Worm (Caenorhabditis elegans) whole organism, young adult: ENCODE results near the gene C07G1.15.

ENCODE experiments used
- B0261.1 ChIP-seq: sonication (generic microtip); optimal IDR thresholded peaks from 2 replicates; lab custom pipeline; 2016; ENCODE audit warnings: mild to moderate bottlenecking, missing genetic modification characterization, moderate library complexity, missing compliant biosample characterization
- D2030.7 ChIP-seq: fragments of 200-800 bp; sonication (Bioruptor generic); IDR thresholded peaks from 2 replicates; pipeline ENCODE4 v1.3.6; 2022; ENCODE audit warnings: missing genetic modification reagents, missing genetic modification characterization, missing compliant biosample characterization
- F22D6.2 ChIP-seq: sonication (generic microtip); optimal IDR thresholded peaks from 2 replicates; lab custom pipeline; 2016; ENCODE audit warnings: mild to moderate bottlenecking, missing genetic modification characterization, missing compliant biosample characterization
- F23B12.7 ChIP-seq: sonication (generic microtip); optimal IDR thresholded peaks from 2 replicates; lab custom pipeline; 2017; ENCODE audit warnings: missing genetic modification characterization, mild to moderate bottlenecking, missing compliant biosample characterization, antibody characterized with exemption, moderate library complexity; ENCODE audit not compliant: insufficient read depth
- F33H1.4 ChIP-seq: fragments of 200-800 bp; sonication (Bioruptor generic); IDR thresholded peaks from 2 replicates; pipeline ENCODE4 v1.3.6; 2022; ENCODE audit warnings: missing genetic modification reagents, missing genetic modification characterization, missing compliant biosample characterization
- F37B4.10 ChIP-seq: fragments of 200-800 bp; sonication (Bioruptor generic); IDR thresholded peaks from 2 replicates; pipeline ENCODE4 v1.3.6; 2022; ENCODE audit warnings: missing genetic modification characterization, missing compliant biosample characterization
- F39B2.1 ChIP-seq: fragments of 200-800 bp; sonication (Bioruptor generic); IDR thresholded peaks from 2 replicates; pipeline ENCODE4 v1.3.6; 2022; ENCODE audit warnings: missing genetic modification reagents, missing genetic modification characterization, missing compliant biosample characterization
- F49E8.2 ChIP-seq: sonication (generic microtip); optimal IDR thresholded peaks from 3 replicates; lab custom pipeline; 2017; ENCODE audit warnings: missing genetic modification characterization, mild to moderate bottlenecking, missing compliant biosample characterization, antibody characterized with exemption, moderate library complexity; ENCODE audit not compliant: insufficient read depth
- F55B11.4 ChIP-seq: sonication (generic microtip); optimal IDR thresholded peaks from 2 replicates; lab custom pipeline; 2016; ENCODE audit warnings: missing compliant biosample characterization, missing genetic modification characterization, borderline replicate concordance; ENCODE audit not compliant: insufficient read depth
- F57C9.4 ChIP-seq: sonication (generic microtip); optimal IDR thresholded peaks from 2 replicates; lab custom pipeline; 2017; ENCODE audit warnings: mild to moderate bottlenecking, missing genetic modification characterization, missing compliant biosample characterization
- K12H6.12 ChIP-seq: fragments of 200-800 bp; sonication (Bioruptor generic); optimal IDR thresholded peaks from 2 replicates; lab custom pipeline; 2018; ENCODE audit warnings: mild to moderate bottlenecking, missing genetic modification characterization, missing compliant biosample characterization
- T07F8.4 ChIP-seq: sonication (generic microtip); optimal IDR thresholded peaks from 2 replicates; lab custom pipeline; 2016; ENCODE audit warnings: mild to moderate bottlenecking, missing genetic modification characterization, moderate library complexity, missing compliant biosample characterization
- Y53F4B.3 ChIP-seq: fragments of 200-800 bp; sonication (Bioruptor generic); IDR thresholded peaks from 2 replicates; pipeline ENCODE4 v1.3.6; 2022; ENCODE audit warnings: missing genetic modification reagents, missing genetic modification characterization, missing compliant biosample characterization
- Y53G8AR.9 ChIP-seq: fragments of 200-800 bp; sonication (Bioruptor generic); conservative IDR thresholded peaks from 2 replicates; pipeline ENCODE4 v1.3.6; 2022; ENCODE audit warnings: missing genetic modification reagents, missing genetic modification characterization, missing compliant biosample characterization
- Y56A3A.18 ChIP-seq: fragments of 200-800 bp; sonication (Bioruptor generic); IDR thresholded peaks from 2 replicates; pipeline ENCODE4 v1.3.6; 2022; ENCODE audit warnings: missing genetic modification reagents, missing genetic modification characterization, missing compliant biosample characterization
- akir-1 ChIP-seq: fragments of 200-800 bp; sonication (Bioruptor generic); optimal IDR thresholded peaks from 2 replicates; lab custom pipeline; 2018; ENCODE audit warnings: mild to moderate bottlenecking, missing genetic modification characterization, moderate library complexity, missing compliant biosample characterization
- attf-6 ChIP-seq: fragments of 200-800 bp; sonication (Bioruptor generic); IDR thresholded peaks from 2 replicates; pipeline ENCODE4 v1.3.6; 2022; ENCODE audit warnings: missing genetic modification reagents, missing genetic modification characterization, missing compliant biosample characterization
- bed-1 ChIP-seq: fragments of 200-800 bp; sonication (Bioruptor generic); IDR thresholded peaks from 2 replicates; pipeline ENCODE4 v1.3.6; 2022; ENCODE audit warnings: missing genetic modification reagents, missing genetic modification characterization, missing compliant biosample characterization
- bed-2 ChIP-seq: fragments of 200-800 bp; sonication (Bioruptor generic); IDR thresholded peaks from 2 replicates; pipeline ENCODE4 v1.3.6; 2022; ENCODE audit warnings: missing genetic modification reagents, missing genetic modification characterization, missing compliant biosample characterization
- cebp-2 ChIP-seq: fragments of 200-800 bp; sonication (Bioruptor generic); IDR thresholded peaks from 2 replicates; pipeline ENCODE4 v1.3.6; 2022; ENCODE audit warnings: missing genetic modification characterization, missing compliant biosample characterization
- ceh-100 ChIP-seq: fragments of 200-800 bp; sonication (Bioruptor generic); IDR thresholded peaks from 2 replicates; pipeline ENCODE4 v1.3.6; 2022; ENCODE audit warnings: missing genetic modification reagents, missing genetic modification characterization, missing compliant biosample characterization
- ceh-27 ChIP-seq: fragments of 200-800 bp; sonication (Bioruptor generic); optimal IDR thresholded peaks from 2 replicates; lab custom pipeline; 2018; ENCODE audit warnings: mild to moderate bottlenecking, missing genetic modification characterization, moderate library complexity, missing compliant biosample characterization
- ceh-58 ChIP-seq: fragments of 200-800 bp; sonication (Bioruptor generic); IDR thresholded peaks from 2 replicates; pipeline ENCODE4 v1.3.6; 2022; ENCODE audit warnings: missing genetic modification characterization, missing compliant biosample characterization
- die-1 ChIP-seq: sonication (generic microtip); optimal IDR thresholded peaks from 2 replicates; lab custom pipeline; 2016; ENCODE audit warnings: missing genotype, mild to moderate bottlenecking, missing genetic modification characterization, missing compliant biosample characterization
- egl-44 ChIP-seq: fragments of 200-800 bp; sonication (Bioruptor generic); IDR thresholded peaks from 2 replicates; pipeline ENCODE4 v1.3.6; 2022; ENCODE audit warnings: missing genetic modification reagents, missing genetic modification characterization, missing compliant biosample characterization
- fkh-3 ChIP-seq: sonication (generic microtip); optimal IDR thresholded peaks from 2 replicates; lab custom pipeline; 2016; ENCODE audit warnings: mild to moderate bottlenecking, missing genetic modification characterization, missing compliant biosample characterization
- hmg-1.2 ChIP-seq: fragments of 200-800 bp; sonication (Bioruptor generic); IDR thresholded peaks from 2 replicates; pipeline ENCODE4 v1.3.6; 2022; ENCODE audit warnings: missing genetic modification reagents, missing genetic modification characterization, missing compliant biosample characterization
- hrde-1 ChIP-seq: sonication (generic microtip); optimal IDR thresholded peaks from 2 replicates; lab custom pipeline; 2016; ENCODE audit warnings: missing genetic modification characterization, mild to moderate bottlenecking, missing compliant biosample characterization, moderate library complexity, missing genotype, missing genetic modification reagents, borderline replicate concordance
- hsf-1 ChIP-seq: fragments of 200-800 bp; sonication (Bioruptor generic); IDR thresholded peaks from 2 replicates; pipeline ENCODE4 v1.3.6; 2022; ENCODE audit warnings: missing genetic modification reagents, missing genetic modification characterization, missing compliant biosample characterization
- let-526 ChIP-seq: fragments of 200-800 bp; sonication (Bioruptor generic); IDR thresholded peaks from 2 replicates; pipeline ENCODE4 v1.3.6; 2022; ENCODE audit warnings: missing genetic modification reagents, missing genetic modification characterization, missing compliant biosample characterization
- let-607 ChIP-seq, 2 experiments: fragments of 200-800 bp in 1 of 2; sonication (Bioruptor generic) in 1 of 2; sonication (generic microtip) in 1 of 2; optimal IDR thresholded peaks; 2 replicates each; lab custom pipeline; 2016 to 2018; ENCODE audit warnings: mild to moderate bottlenecking in 2 of 2, missing compliant biosample characterization in 2 of 2, missing genetic modification characterization in 2 of 2, moderate library complexity in 2 of 2, missing genotype in 1 of 2
- lin-35 ChIP-seq, 3 experiments: fragments of 150-350 bp in 2 of 3; sonication (generic microtip) in 1 of 3; optimal IDR thresholded peaks; 2 replicates each; lab custom pipeline; 2014 to 2018; ENCODE audit warnings: missing biosample characterization in 3 of 3, missing genetic modification characterization in 3 of 3, missing genetic modification reagents in 3 of 3
- lin-40 ChIP-seq: sonication (generic microtip); optimal IDR thresholded peaks from 2 replicates; lab custom pipeline; 2016; ENCODE audit warnings: missing genetic modification characterization, mild to moderate bottlenecking, missing compliant biosample characterization, missing genotype, missing genetic modification reagents
- lsl-1 ChIP-seq: fragments of 200-800 bp; sonication (Bioruptor generic); optimal IDR thresholded peaks from 2 replicates; lab custom pipeline; 2018; ENCODE audit warnings: mild to moderate bottlenecking, missing genetic modification characterization, moderate library complexity, missing compliant biosample characterization
- madf-8 ChIP-seq: fragments of 200-800 bp; sonication (Bioruptor generic); conservative IDR thresholded peaks from 2 replicates; pipeline ENCODE4 v1.3.6; 2022; ENCODE audit warnings: missing genetic modification reagents, missing genetic modification characterization, missing compliant biosample characterization
- nhr-120 ChIP-seq: fragments of 200-800 bp; sonication (Bioruptor generic); IDR thresholded peaks from 2 replicates; pipeline ENCODE4 v1.3.6; 2022; ENCODE audit warnings: missing genetic modification characterization, missing compliant biosample characterization
- nhr-27 ChIP-seq: fragments of 200-800 bp; sonication (Bioruptor generic); optimal IDR thresholded peaks from 2 replicates; lab custom pipeline; 2018; ENCODE audit warnings: mild to moderate bottlenecking, missing genetic modification characterization, moderate library complexity, missing compliant biosample characterization
- rpc-1 ChIP-seq, 2 experiments: fragments of 150-350 bp in 1 of 2; sonication (generic microtip) in 1 of 2; optimal IDR thresholded peaks; 2 replicates each; lab custom pipeline; 2014 to 2018; ENCODE audit warnings: missing biosample characterization in 1 of 2, missing genetic modification characterization in 1 of 2, missing genetic modification reagents in 1 of 2, missing genotype in 1 of 2
- snpc-1.3 ChIP-seq: sonication (generic microtip); optimal IDR thresholded peaks from 2 replicates; lab custom pipeline; 2017; ENCODE audit warnings: missing genetic modification characterization, mild to moderate bottlenecking, missing compliant biosample characterization, antibody characterized with exemption, moderate library complexity, missing genotype, missing genetic modification reagents; ENCODE audit not compliant: insufficient read depth
- snpc-4 ChIP-seq, 5 experiments: fragments of 150-350 bp in 1 of 5; sonication (generic microtip) in 4 of 5; optimal IDR thresholded peaks; 2 replicates each; lab custom pipeline; 2014 to 2018; ENCODE audit warnings: missing genetic modification characterization in 5 of 5, missing biosample characterization in 3 of 5, antibody characterized with exemption in 2 of 5, mild to moderate bottlenecking in 2 of 5, missing compliant biosample characterization in 2 of 5, missing genotype in 2 of 5, moderate library complexity in 2 of 5, missing genetic modification reagents in 1 of 5
- somi-1 ChIP-seq: fragments of 200-800 bp; sonication (Bioruptor generic); optimal IDR thresholded peaks from 2 replicates; lab custom pipeline; 2018; ENCODE audit warnings: mild to moderate bottlenecking, missing genetic modification characterization, missing compliant biosample characterization
- tbp1 ChIP-seq: fragments of 200-800 bp; sonication (Bioruptor generic); optimal IDR thresholded peaks from 2 replicates; lab custom pipeline; 2018; ENCODE audit warnings: mild to moderate bottlenecking, missing genetic modification characterization, missing compliant biosample characterization
- unc-62 ChIP-seq: fragments of 150-350 bp; optimal IDR thresholded peaks from 2 replicates; lab custom pipeline; 2014; ENCODE audit warnings: missing biosample characterization, missing genetic modification reagents, missing genetic modification characterization
- ztf-26 ChIP-seq: sonication (generic microtip); optimal IDR thresholded peaks from 2 replicates; lab custom pipeline; 2017; ENCODE audit warnings: missing genetic modification characterization, missing compliant biosample characterization
- ztf-28 ChIP-seq: fragments of 200-800 bp; sonication (Bioruptor generic); IDR thresholded peaks from 2 replicates; pipeline ENCODE4 v1.3.6; 2022; ENCODE audit warnings: missing genetic modification reagents, missing genetic modification characterization, missing compliant biosample characterization
- ztf-6 ChIP-seq: fragments of 200-800 bp; sonication (Bioruptor generic); IDR thresholded peaks from 2 replicates; pipeline ENCODE4 v1.3.6; 2022; ENCODE audit warnings: missing genetic modification reagents, missing genetic modification characterization, missing compliant biosample characterization

Gene C07G1.15

DNA sequence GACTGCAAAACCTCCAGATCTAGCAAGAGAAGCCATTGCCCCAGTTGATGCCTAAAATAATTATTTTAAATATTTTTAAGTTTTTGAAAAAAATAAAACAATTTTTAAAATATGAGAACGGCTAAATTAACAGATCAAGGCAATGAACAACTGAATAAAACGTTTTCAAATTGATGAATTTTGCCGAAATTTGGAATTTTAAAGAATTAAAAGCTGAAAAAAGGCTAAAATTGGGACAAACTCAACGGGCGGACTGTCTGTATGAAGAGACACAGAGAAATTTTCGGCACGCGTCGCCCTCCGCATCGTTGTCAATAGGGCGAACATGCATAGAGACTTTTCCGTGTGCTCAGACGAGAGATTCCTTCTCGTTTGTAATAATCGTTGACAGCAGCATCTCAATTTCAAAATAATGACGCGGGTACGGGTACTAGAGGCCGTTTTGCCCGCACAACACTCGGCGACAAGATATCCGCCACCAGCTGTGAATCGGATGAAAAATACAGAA lies 33.7 kb upstream of the C07G1.15 start, which contains the start of the genes isp-1 and islo-1 (continued):
- no peak for TF ChIP-seq lin-40 (tag; lab: Kevin White, UChicago)
- TF ChIP-seq attf-6: no peak
- TF ChIP-seq hsf-1 (GFP tag; lab: Robert Waterston, UW): no peak
- no peak for TF ChIP-seq rpc-1 (optimal IDR thresholded peaks at IDR 0.05; lab: Kevin White, UChicago)
- no peak for TF ChIP-seq rpc-1 (tag; optimal IDR thresholded peaks at IDR 0.05; lab: Kevin White, UChicago)
- TF ChIP-seq hmg-1.2 (GFP tag; lab: Robert Waterston, UW): peak; percentile 38; the same call in 1 of the 2 replicates
- no peak for TF ChIP-seq lin-35 (GFP tag; optimal IDR thresholded peaks at IDR 0.05; lab: Kevin White, UChicago)
- TF ChIP-seq F33H1.4 (GFP tag; lab: Robert Waterston, UW): peak; percentile 13; the same call in 1 of the 2 replicates
- no peak for TF ChIP-seq akir-1 (GFP tag; lab: Kevin White, UChicago)
- TF ChIP-seq somi-1 (GFP tag; lab: Kevin White, UChicago): no peak
- TF ChIP-seq nhr-27 (tag; lab: Kevin White, UChicago): no peak
- TF ChIP-seq F57C9.4: no peak
- TF ChIP-seq F39B2.1: no peak
- TF ChIP-seq ztf-28 (GFP tag; lab: Robert Waterston, UW): no peak
- peak; percentile 3 for TF ChIP-seq lsl-1
- TF ChIP-seq Y53G8AR.9 (GFP tag; lab: Robert Waterston, UW): no peak
- TF ChIP-seq ceh-27 (GFP tag; lab: Kevin White, UChicago): peak; percentile 25
- peak; percentile 33 for TF ChIP-seq K12H6.12
- no peak for TF ChIP-seq egl-44 (GFP tag; lab: Robert Waterston, UW)
- TF ChIP-seq madf-8 (GFP tag; lab: Robert Waterston, UW): peak; percentile 13; the same call in 1 of the 2 replicates
- no peak for TF ChIP-seq F22D6.2 (tag; lab: Kevin White, UChicago)
- no peak for TF ChIP-seq ztf-26
- TF ChIP-seq ztf-6 (GFP tag; lab: Robert Waterston, UW): no peak
- no peak for TF ChIP-seq cebp-2 (GFP tag; lab: Robert Waterston, UW)
- no peak for TF ChIP-seq ceh-100 (GFP tag; lab: Robert Waterston, UW)
- no peak for TF ChIP-seq B0261.1 (tag; lab: Kevin White, UChicago)
- TF ChIP-seq tbp1 (GFP tag; lab: Kevin White, UChicago): no peak
- TF ChIP-seq die-1 (tag; lab: Kevin White, UChicago): no peak
- TF ChIP-seq bed-2 (GFP tag; lab: Robert Waterston, UW): no peak
- TF ChIP-seq let-607 (tag; optimal IDR thresholded peaks at IDR 0.05; lab: Kevin White, UChicago): no peak
- no peak for TF ChIP-seq snpc-4 (GFP tag; optimal IDR thresholded peaks at IDR 0.05; lab: Kevin White, UChicago)
- peak in 2 of 4 experiments; percentile 46 to 53 for TF ChIP-seq snpc-4 (tag; optimal IDR thresholded peaks at IDR 0.05; lab: Kevin White, UChicago)
- TF ChIP-seq Y53F4B.3 (GFP tag; lab: Robert Waterston, UW): no peak
- TF ChIP-seq F49E8.2 (tag; lab: Kevin White, UChicago): peak; percentile 1
- no peak for TF ChIP-seq F37B4.10
- TF ChIP-seq T07F8.4: no peak
- TF ChIP-seq Y56A3A.18: no peak
- TF ChIP-seq F55B11.4: no peak
- peak; percentile 67 for TF ChIP-seq F23B12.7 (tag; lab: Kevin White, UChicago)
- TF ChIP-seq unc-62: no peak
- TF ChIP-seq fkh-3: no peak
- no peak for TF ChIP-seq let-526 (GFP tag; lab: Robert Waterston, UW)
- peak; percentile 33; the same call in 1 of the 2 replicates for TF ChIP-seq D2030.7 (GFP tag; lab: Robert Waterston, UW)
- TF ChIP-seq nhr-120 (GFP tag; lab: Robert Waterston, UW): no peak
- TF ChIP-seq hrde-1: no peak
- TF ChIP-seq ceh-58 (GFP tag; lab: Robert Waterston, UW): no peak
- no peak for TF ChIP-seq bed-1
- TF ChIP-seq snpc-1.3 (tag; lab: Kevin White, UChicago): no peak
